Worm (Caenorhabditis elegans) whole organism, L4/young adult: ENCODE results near the gene F53A2.11.

Experiments used
- dao-5 ChIP-seq: sonication (generic microtip); optimal IDR thresholded peaks from 2 replicates; lab custom pipeline; 2016; ENCODE audit warnings: missing genotype, missing genetic modification characterization, moderate library complexity, missing compliant biosample characterization
- him-1 ChIP-seq: sonication (generic microtip); optimal IDR thresholded peaks from 2 replicates; lab custom pipeline; 2016; ENCODE audit warnings: missing genotype, missing genetic modification reagents, missing genetic modification characterization, missing compliant biosample characterization

DNA sequence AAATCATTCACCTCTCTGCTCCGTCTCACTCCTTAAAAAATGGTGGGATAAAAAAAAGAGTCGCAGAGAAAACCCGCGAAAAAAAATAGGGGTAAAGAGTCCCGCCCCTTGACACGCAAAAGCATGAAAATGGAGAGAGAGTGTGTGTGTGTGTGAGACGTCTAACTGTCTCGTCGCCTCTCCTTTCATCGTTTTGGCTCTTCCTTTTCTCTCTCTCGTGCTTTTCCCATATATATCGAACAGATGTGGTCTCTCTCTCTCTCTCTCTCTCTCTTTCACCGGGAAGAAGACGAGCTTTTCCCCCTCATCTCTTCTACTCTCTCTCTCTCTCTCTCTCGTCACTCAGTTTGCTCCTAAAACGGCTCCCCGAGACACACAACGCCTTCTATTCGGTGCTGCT, 46.7 kb downstream of the F53A2.11 start:
- TF ChIP-seq him-1: peak; percentile 49
- no peak for TF ChIP-seq dao-5 (tag; lab: Kevin White, UChicago)
